Worm (Caenorhabditis elegans): ENCODE data around the gene acs-6.

The acs-6 gene

DNA sequence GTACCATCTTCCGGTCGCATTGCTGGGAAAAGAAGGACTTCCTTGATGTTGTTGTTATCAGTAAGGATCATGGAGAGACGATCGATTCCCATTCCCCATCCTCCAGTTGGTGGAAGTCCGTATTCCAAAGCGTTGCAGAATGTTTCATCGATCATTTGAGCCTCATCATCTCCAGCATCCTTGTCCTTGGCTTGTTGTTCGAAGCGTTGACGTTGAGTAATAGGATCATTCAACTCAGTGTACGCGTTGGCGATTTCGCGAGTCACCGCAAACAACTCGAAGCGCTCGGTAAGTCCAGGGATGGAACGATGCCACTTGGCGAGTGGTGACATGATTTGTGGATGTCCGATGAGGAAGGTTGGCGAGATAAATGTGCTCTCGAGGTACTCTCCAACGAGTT lies 8.6 kb downstream of the acs-6 start:
- TF ChIP-seq egl-27 (tag; optimal IDR thresholded peaks at IDR 0.05) = no peak
- TF ChIP-seq mbf-1 (tag; optimal IDR thresholded peaks at IDR 0.05) = no peak
- no peak for TF ChIP-seq dmd-4 (tag; optimal IDR thresholded peaks at IDR 0.05)
- no peak for TF ChIP-seq unc-39 (tag; optimal IDR thresholded peaks at IDR 0.05)
- no peak for TF ChIP-seq lin-11 (tag; optimal IDR thresholded peaks at IDR 0.05)
- TF ChIP-seq nhr-23 (tag; optimal IDR thresholded peaks at IDR 0.05) = no peak

DNA sequence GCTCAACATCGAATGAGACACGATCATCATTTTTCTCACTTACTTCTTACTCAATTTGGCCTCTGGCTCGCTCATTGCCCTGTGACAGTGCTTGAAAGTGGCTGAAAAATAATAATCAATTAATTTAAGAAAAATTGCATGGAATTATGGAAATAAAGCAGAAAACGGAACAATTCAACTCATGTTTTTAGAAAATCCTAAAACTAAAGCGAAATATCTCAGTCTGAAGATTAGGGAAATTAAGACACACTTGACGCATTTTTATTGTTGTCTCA lies 10.4 kb downstream of the acs-6 start, which contains the start of gene kars-1:
Gene kars-1, minus strand, starts transcription at position 101 of the 275 bp plus-strand sequence.
- TF ChIP-seq zag-1 (tag; optimal IDR thresholded peaks at IDR 0.05) (no peak), mbf-1 (tag; optimal IDR thresholded peaks at IDR 0.05) (no peak), nhr-12 (tag; optimal IDR thresholded peaks at IDR 0.05) (no peak), snpc-4 (tag; optimal IDR thresholded peaks at IDR 0.05) (no peak), Y55F3AM.14 (GFP tag; optimal IDR thresholded peaks at IDR 0.05) (no peak), ztf-4 (tag; optimal IDR thresholded peaks at IDR 0.05) (no peak), unc-62 (GFP tag; optimal IDR thresholded peaks at IDR 0.05) (no peak), nhr-77 (tag; optimal IDR thresholded peaks at IDR 0.05) (no peak), ZK546.5 (tag; optimal IDR thresholded peaks at IDR 0.05) (no peak), nhr-25 (tag; optimal IDR thresholded peaks at IDR 0.05) (no peak), F13H6.1 (tag; optimal IDR thresholded peaks at IDR 0.05) (no peak), crh-2 (tag; optimal IDR thresholded peaks at IDR 0.05) (no peak), ceh-82 (tag; optimal IDR thresholded peaks at IDR 0.05) (no peak), R02D3.7 (tag; optimal IDR thresholded peaks at IDR 0.05) (no peak)

DNA sequence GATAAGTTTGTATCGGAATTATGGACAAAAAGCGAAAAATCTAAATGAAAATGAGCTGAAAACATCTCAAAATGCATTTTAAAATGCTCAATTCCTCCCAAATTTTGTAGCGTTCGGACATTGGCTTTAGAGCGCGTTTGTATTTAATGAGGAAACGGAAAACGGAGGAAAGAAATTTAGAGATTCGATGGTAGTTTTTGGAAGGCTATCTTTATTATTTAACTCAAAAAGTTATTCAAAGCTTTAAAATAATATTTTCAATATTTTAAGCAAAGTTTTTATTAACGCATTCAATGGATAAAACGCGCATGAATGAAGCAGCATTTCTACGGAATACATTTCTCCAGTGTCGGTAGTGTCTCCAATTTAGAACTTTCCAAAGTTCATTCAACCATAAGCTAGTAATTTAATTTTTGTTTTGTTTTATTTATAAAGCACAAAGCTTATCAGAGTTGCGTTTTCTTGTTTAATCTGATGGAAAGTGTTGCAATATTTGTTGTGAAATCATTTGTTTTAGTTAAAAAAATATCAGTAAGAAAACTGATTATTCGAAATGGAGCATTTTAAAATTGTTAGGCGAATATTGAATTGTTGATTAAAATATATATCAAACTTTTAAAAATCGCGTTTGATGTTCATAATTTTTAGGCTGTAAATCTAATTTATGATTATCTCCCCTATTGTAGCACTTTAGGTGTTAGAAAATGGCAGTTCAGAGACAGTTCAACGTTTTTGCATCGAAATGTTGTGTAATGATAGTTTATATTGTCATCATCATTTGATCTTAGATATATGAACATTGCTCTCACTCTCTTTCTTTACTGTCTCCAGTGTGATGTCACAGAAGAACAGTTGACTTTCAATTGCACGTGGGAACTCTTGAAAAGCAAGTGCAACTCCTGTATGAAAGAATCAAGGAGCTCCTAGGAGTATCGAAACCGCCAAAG lies 11.0 kb downstream of the acs-6 start:
- peak; percentile 57 for TF ChIP-seq nhr-11 (tag; optimal IDR thresholded peaks at IDR 0.05)
- no peak for TF ChIP-seq dmd-4 (tag; optimal IDR thresholded peaks at IDR 0.05)
- TF ChIP-seq crh-2 (tag; optimal IDR thresholded peaks at IDR 0.05) = peak; percentile 42
- peak; percentile 2 for TF ChIP-seq ztf-4 (tag; optimal IDR thresholded peaks at IDR 0.05)
- peak; percentile 70 for TF ChIP-seq nhr-129 (tag; optimal IDR thresholded peaks at IDR 0.05)
- peak; percentile 14 to 83 for TF ChIP-seq lsy-2 (tag; optimal IDR thresholded peaks at IDR 0.05)
- peak; percentile 24 for TF ChIP-seq fos-1 (tag; optimal IDR thresholded peaks at IDR 0.05)
- peak; percentile 73 for TF ChIP-seq sma-3 (GFP tag; optimal IDR thresholded peaks at IDR 0.05)
- TF ChIP-seq mdl-1 (tag; optimal IDR thresholded peaks at IDR 0.05) = peak in 1 of 2 experiments; percentile 23
- peak; percentile 12 for TF ChIP-seq nhr-21 (tag; optimal IDR thresholded peaks at IDR 0.05)
- TF ChIP-seq ama-1 (optimal IDR thresholded peaks at IDR 0.05) = no peak
- no peak for TF ChIP-seq nhr-10 (tag; optimal IDR thresholded peaks at IDR 0.05)
- TF ChIP-seq gmeb-1 (tag; optimal IDR thresholded peaks at IDR 0.05) = peak; percentile 50
- peak; percentile 96 for TF ChIP-seq C34F6.9 (tag; optimal IDR thresholded peaks at IDR 0.05)
- peak; percentile 41 for TF ChIP-seq lin-13 (GFP tag; optimal IDR thresholded peaks at IDR 0.05)
- TF ChIP-seq sma-9 (GFP tag; optimal IDR thresholded peaks at IDR 0.05) = peak; percentile 76
- TF ChIP-seq sma-9 (tag; optimal IDR thresholded peaks at IDR 0.05) = no peak
- TF ChIP-seq lin-11 (tag; optimal IDR thresholded peaks at IDR 0.05) = no peak
- TF ChIP-seq blmp-1 (tag; optimal IDR thresholded peaks at IDR 0.05; ENCODE audit: insufficient read depth) = no peak
- TF ChIP-seq ceh-16 (tag; optimal IDR thresholded peaks at IDR 0.05) = no peak
- peak; percentile 77 for TF ChIP-seq unc-55 (GFP tag; optimal IDR thresholded peaks at IDR 0.05)
- TF ChIP-seq F13H6.1 (tag; optimal IDR thresholded peaks at IDR 0.05) = peak; percentile 55

ce11 chrII:7073537-7073913 lies 11.7 kb downstream of the acs-6 start, which contains the start of gene kat-1:
Gene kat-1 (plus strand): TSS chrII:7073814.
- TF ChIP-seq alr-1 (tag; optimal IDR thresholded peaks at IDR 0.05) (no peak), aly-2 (tag; optimal IDR thresholded peaks at IDR 0.05) (no peak), C34F6.9 (tag; optimal IDR thresholded peaks at IDR 0.05) (no peak), sem-4 (tag; optimal IDR thresholded peaks at IDR 0.05) (no peak), sma-3 (GFP tag; optimal IDR thresholded peaks at IDR 0.05) (no peak), zag-1 (tag; optimal IDR thresholded peaks at IDR 0.05) (no peak), nhr-12 (tag; optimal IDR thresholded peaks at IDR 0.05) (no peak), nhr-11 (tag; optimal IDR thresholded peaks at IDR 0.05) (no peak), skn-1 (tag; optimal IDR thresholded peaks at IDR 0.05) (no peak), unc-55 (GFP tag; optimal IDR thresholded peaks at IDR 0.05) (no peak), nhr-23 (tag; optimal IDR thresholded peaks at IDR 0.05) (no peak), ztf-4 (tag; optimal IDR thresholded peaks at IDR 0.05) (no peak), unc-62 (GFP tag; optimal IDR thresholded peaks at IDR 0.05) (no peak), peb-1 (tag; optimal IDR thresholded peaks at IDR 0.05) (no peak)
